Fruit fly (Drosophila melanogaster) whole organism, pupa: ENCODE data around the gene Spn28F.

Source experiments
- CG10348 ChIP-seq: fragments of 200-800 bp; sonication (Bioruptor generic); IDR thresholded peaks from 2 replicates; pipeline ENCODE4 v1.3.6; 2022; ENCODE audit warnings: missing biosample characterization, missing genetic modification characterization
- CG14655 ChIP-seq: fragments of 200-800 bp; sonication (Bioruptor generic); optimal IDR thresholded peaks from 3 replicates; lab custom pipeline; 2017; ENCODE audit warnings: mild to moderate bottlenecking, missing biosample characterization, missing genetic modification reagents, missing genetic modification characterization
- CG4496 ChIP-seq: fragments of 200-800 bp; sonication (Bioruptor generic); IDR thresholded peaks from 3 replicates; pipeline ENCODE4 v1.3.6; 2022; ENCODE audit warnings: missing biosample characterization, missing genetic modification characterization
- gl ChIP-seq: fragments of 200-800 bp; sonication (Bioruptor generic); optimal IDR thresholded peaks from 2 replicates; lab custom pipeline; 2018; ENCODE audit warnings: missing biosample characterization, mild to moderate bottlenecking, missing genetic modification characterization

- TF ChIP-seq CG14655 (GFP tag; lab: Kevin White, UChicago) = no peak
- TF ChIP-seq CG10348 (GFP tag; lab: Robert Waterston, UW) = no peak
- TF ChIP-seq CG4496 (GFP tag; lab: Robert Waterston, UW) = no peak
- TF ChIP-seq gl (tag; lab: Kevin White, UChicago) = no peak
Observed at dm6 chr2L:8209362-8209761, 32.2 kb downstream of the Spn28F start.
